Worm (Caenorhabditis elegans) whole organism, L1 larva: ENCODE data around the gene srx-29.
A peak's percentile ranks its signal among the peaks of the same experiment; 100 is the strongest.

Experiments used
- C04F5.9 ChIP-seq: sonication (generic microtip); optimal IDR thresholded peaks from 2 replicates; lab custom pipeline; 2016; ENCODE audit warnings: missing genetic modification characterization, missing compliant biosample characterization
- alr-1 ChIP-seq: fragments of 200-800 bp; sonication (Bioruptor generic); optimal IDR thresholded peaks from 2 replicates; lab custom pipeline; 2018; ENCODE audit warnings: borderline replicate concordance, mild to moderate bottlenecking, missing genetic modification characterization, missing compliant biosample characterization
- aly-2 ChIP-seq: fragments of 150-350 bp; optimal IDR thresholded peaks from 2 replicates; lab custom pipeline; 2014; ENCODE audit warnings: missing biosample characterization, missing genetic modification characterization
- ama-1 ChIP-seq: fragments of 150-350 bp; optimal IDR thresholded peaks from 2 replicates; lab custom pipeline; 2014
- blmp-1 ChIP-seq: fragments of 150-350 bp; optimal IDR thresholded peaks from 2 replicates; lab custom pipeline; 2014; ENCODE audit warnings: missing biosample characterization, missing genetic modification characterization
- ceh-8 ChIP-seq: fragments of 200-800 bp; sonication (Bioruptor generic); optimal IDR thresholded peaks from 2 replicates; lab custom pipeline; 2018; ENCODE audit warnings: mild to moderate bottlenecking, missing genetic modification characterization, moderate library complexity, missing compliant biosample characterization
- ceh-88 ChIP-seq: fragments of 200-800 bp; sonication (Bioruptor generic); IDR thresholded peaks from 2 replicates; pipeline ENCODE4 v1.3.6; 2022; ENCODE audit warnings: missing genetic modification characterization, missing compliant biosample characterization
- ces-1 ChIP-seq: fragments of 150-350 bp; optimal IDR thresholded peaks from 2 replicates; lab custom pipeline; 2014; ENCODE audit warnings: missing biosample characterization, missing genetic modification reagents, missing genetic modification characterization
- dpl-1 ChIP-seq, 3 experiments: fragments of 150-350 bp in 2 of 3; sonication (generic microtip) in 1 of 3; optimal IDR thresholded peaks; 2 replicates each; lab custom pipeline; 2014 to 2017; ENCODE audit warnings: missing biosample characterization in 3 of 3, missing genetic modification characterization in 3 of 3, missing genetic modification reagents in 3 of 3
- dsc-1 ChIP-seq: sonication (generic microtip); optimal IDR thresholded peaks from 2 replicates; lab custom pipeline; 2016; ENCODE audit warnings: mild to moderate bottlenecking, missing genetic modification characterization, missing compliant biosample characterization
- efl-1 ChIP-seq, 4 experiments: fragments of 150-350 bp; optimal IDR thresholded peaks in 3 of 4; peaks in 1 of 4; 1 replicate in 1 of 4; 2 replicates in 3 of 4; lab custom pipeline; 2014; ENCODE audit warnings: missing biosample characterization in 2 of 4, missing genetic modification characterization in 2 of 4, missing genetic modification reagents in 2 of 4
- egl-13 ChIP-seq: sonication (generic microtip); optimal IDR thresholded peaks from 2 replicates; lab custom pipeline; 2016; ENCODE audit warnings: missing genotype, missing genetic modification reagents, missing genetic modification characterization, missing compliant biosample characterization
- elt-3 ChIP-seq, 6 experiments: fragments of 150-350 bp in 1 of 6; sonication (generic microtip); optimal IDR thresholded peaks; 2 replicates each; lab custom pipeline; 2017 to 2018; ENCODE audit warnings: missing biosample characterization in 6 of 6, missing genetic modification characterization in 6 of 6, inconsistent platforms in 1 of 6
- ets-5 ChIP-seq: fragments of 200-800 bp; sonication (Bioruptor generic); IDR thresholded peaks from 2 replicates; pipeline ENCODE4 v1.3.6; 2022; ENCODE audit warnings: missing genetic modification characterization, missing compliant biosample characterization
- fkh-8 ChIP-seq: sonication (generic microtip); optimal IDR thresholded peaks from 2 replicates; lab custom pipeline; 2016; ENCODE audit warnings: mild to moderate bottlenecking, missing genetic modification characterization, missing compliant biosample characterization
- fos-1 ChIP-seq: fragments of 150-350 bp; optimal IDR thresholded peaks from 2 replicates; lab custom pipeline; 2014; ENCODE audit warnings: missing biosample characterization, missing genetic modification characterization
- grh-1 ChIP-seq: fragments of 200-800 bp; sonication (Bioruptor generic); IDR thresholded peaks from 2 replicates; pipeline ENCODE4 v1.3.6; 2022; ENCODE audit warnings: missing genetic modification reagents, missing genetic modification characterization, missing compliant biosample characterization
- lin-13 ChIP-seq: fragments of 150-350 bp; optimal IDR thresholded peaks from 2 replicates; lab custom pipeline; 2014; ENCODE audit warnings: missing biosample characterization, missing genetic modification reagents, missing genetic modification characterization
- lin-14 ChIP-seq: fragments of 200-800 bp; sonication (Bioruptor generic); optimal IDR thresholded peaks from 2 replicates; lab custom pipeline; 2018; ENCODE audit warnings: mild to moderate bottlenecking, missing genetic modification characterization, moderate library complexity, missing compliant biosample characterization
- lin-15B ChIP-seq: fragments of 150-350 bp; sonication (generic microtip); optimal IDR thresholded peaks from 3 replicates; lab custom pipeline; 2014; ENCODE audit warnings: missing biosample characterization, missing genetic modification characterization
- lin-39 ChIP-seq: fragments of 150-350 bp; optimal IDR thresholded peaks from 2 replicates; lab custom pipeline; 2014; ENCODE audit warnings: missing biosample characterization, missing genetic modification reagents, missing genetic modification characterization
- lsy-2 ChIP-seq, 2 experiments: fragments of 150-350 bp; optimal IDR thresholded peaks; 2 replicates each; lab custom pipeline; 2014; ENCODE audit warnings: missing biosample characterization in 2 of 2, missing genetic modification characterization in 2 of 2
- mab-9 ChIP-seq: fragments of 200-800 bp; sonication (Bioruptor generic); IDR thresholded peaks from 2 replicates; pipeline ENCODE4 v1.3.6; 2022; ENCODE audit warnings: missing genetic modification reagents, missing genetic modification characterization, missing compliant biosample characterization
- mef-2 ChIP-seq: fragments of 150-350 bp; optimal IDR thresholded peaks from 2 replicates; lab custom pipeline; 2014; ENCODE audit warnings: missing biosample characterization, missing genetic modification characterization
- nhr-12 ChIP-seq: sonication (generic microtip); optimal IDR thresholded peaks from 2 replicates; lab custom pipeline; 2017; ENCODE audit warnings: missing biosample characterization, missing genetic modification characterization
- nhr-19 ChIP-seq: fragments of 200-800 bp; sonication (Bioruptor generic); conservative IDR thresholded peaks from 2 replicates; pipeline ENCODE4 v1.3.6; 2022; ENCODE audit warnings: missing genetic modification characterization, missing compliant biosample characterization
- nhr-20 ChIP-seq: sonication (generic microtip); optimal IDR thresholded peaks from 2 replicates; lab custom pipeline; 2016; ENCODE audit warnings: mild to moderate bottlenecking, missing genetic modification characterization, missing compliant biosample characterization
- nhr-237 ChIP-seq: fragments of 150-350 bp; optimal IDR thresholded peaks from 2 replicates; lab custom pipeline; 2014; ENCODE audit warnings: missing biosample characterization, missing genetic modification characterization
- nhr-28 ChIP-seq: fragments of 150-350 bp; optimal IDR thresholded peaks from 2 replicates; lab custom pipeline; 2014; ENCODE audit warnings: missing biosample characterization, missing genetic modification characterization
- nhr-47 ChIP-seq: sonication (generic microtip); optimal IDR thresholded peaks from 2 replicates; lab custom pipeline; 2016; ENCODE audit warnings: mild to moderate bottlenecking, missing genetic modification characterization, moderate library complexity, missing compliant biosample characterization
- nhr-71 ChIP-seq: sonication (generic microtip); optimal IDR thresholded peaks from 2 replicates; lab custom pipeline; 2016; ENCODE audit warnings: mild to moderate bottlenecking, missing genetic modification characterization, moderate library complexity, missing compliant biosample characterization
- nhr-85 ChIP-seq: sonication (generic microtip); peaks from one replicate; lab custom pipeline; 2016; ENCODE audit warnings: missing genetic modification characterization, inconsistent platforms, missing compliant biosample characterization
- nhr-90 ChIP-seq: sonication (generic microtip); optimal IDR thresholded peaks from 2 replicates; lab custom pipeline; 2016; ENCODE audit warnings: mild to moderate bottlenecking, missing genetic modification characterization, missing compliant biosample characterization; ENCODE audit not compliant: poor library complexity
- pag-3 ChIP-seq: sonication (generic microtip); optimal IDR thresholded peaks from 2 replicates; lab custom pipeline; 2017; ENCODE audit warnings: missing genetic modification characterization, mild to moderate bottlenecking, missing compliant biosample characterization, antibody characterized with exemption, borderline replicate concordance; ENCODE audit not compliant: insufficient read depth
- sox-4 ChIP-seq: sonication (generic microtip); optimal IDR thresholded peaks from 2 replicates; lab custom pipeline; 2016; ENCODE audit warnings: missing genetic modification characterization, missing compliant biosample characterization
- sup-37 ChIP-seq: fragments of 200-800 bp; sonication (Bioruptor generic); optimal IDR thresholded peaks from 2 replicates; lab custom pipeline; 2018; ENCODE audit warnings: mild to moderate bottlenecking, missing genetic modification characterization, missing compliant biosample characterization
- tlp-1 ChIP-seq: fragments of 150-350 bp; optimal IDR thresholded peaks from 2 replicates; lab custom pipeline; 2014; ENCODE audit warnings: missing biosample characterization, missing genetic modification characterization
- unc-30 ChIP-seq: sonication (generic microtip); optimal IDR thresholded peaks from 2 replicates; lab custom pipeline; 2017; ENCODE audit warnings: missing biosample characterization, missing genetic modification characterization
- unc-62 ChIP-seq: fragments of 150-350 bp; optimal IDR thresholded peaks from 2 replicates; lab custom pipeline; 2014; ENCODE audit warnings: missing biosample characterization, missing genetic modification reagents, missing genetic modification characterization
- zip-4 ChIP-seq: fragments of 200-800 bp; sonication (Bioruptor generic); optimal IDR thresholded peaks from 2 replicates; lab custom pipeline; 2018; ENCODE audit warnings: mild to moderate bottlenecking, missing genetic modification characterization, moderate library complexity, missing compliant biosample characterization
- ztf-11 ChIP-seq, 2 experiments: sonication (generic microtip); optimal IDR thresholded peaks; 2 replicates each; lab custom pipeline; 2016 to 2017; ENCODE audit warnings: missing genetic modification characterization in 2 of 2, missing biosample characterization in 1 of 2, missing compliant biosample characterization in 1 of 2

Gene srx-29

ce11 chrV:15707982-15708381 is 10.0 kb upstream of the srx-29 start:
- TF ChIP-seq nhr-85 (tag; lab: Kevin White, UChicago) (peak; percentile 90), nhr-20 (tag; lab: Kevin White, UChicago) (peak; percentile 74), lin-14 (peak; percentile 71), ets-5 (GFP tag; lab: Robert Waterston, UW) (no peak), nhr-90 (tag; lab: Kevin White, UChicago) (peak; percentile 11), tlp-1 (tag; lab: Kevin White, UChicago) (no peak), nhr-12 (tag; lab: Kevin White, UChicago) (no peak), blmp-1 (peak; percentile 57), lsy-2 (tag; optimal IDR thresholded peaks at IDR 0.05; lab: Kevin White, UChicago) (peak in 1 of 2 experiments; percentile 46), nhr-71 (tag; lab: Kevin White, UChicago) (peak; percentile 52), fos-1 (tag; lab: Kevin White, UChicago) (no peak), lin-13 (GFP tag; lab: Kevin White, UChicago) (no peak), elt-3 (tag; optimal IDR thresholded peaks at IDR 0.05; lab: Kevin White, UChicago) (peak in 5 of 6 experiments; percentile 32 to 98 (median 74)), nhr-19 (GFP tag; lab: Robert Waterston, UW) (peak; percentile 38), efl-1 (optimal IDR thresholded peaks at IDR 0.05; lab: Kevin White, UChicago) (no peak), efl-1 (GFP tag; optimal IDR thresholded peaks at IDR 0.05 in 1 of 2; lab: Kevin White, UChicago) (peak in 1 of 2 experiments; percentile 21), pag-3 (tag; lab: Kevin White, UChicago) (peak; percentile 54)

- TF ChIP-seq ama-1 (no peak), nhr-85 (tag; lab: Kevin White, UChicago) (peak; percentile 29), blmp-1 (peak; percentile 5), elt-3 (tag; optimal IDR thresholded peaks at IDR 0.05; lab: Kevin White, UChicago) (peak in 1 of 6 experiments; percentile 51)
These were observed 6.7 kb upstream of the srx-29 start, which contains the start of gene twk-34 for ce11 chrV:15704745-15705144. Gene twk-34, plus strand, starts transcription at chrV:15704960.

- TF ChIP-seq lin-39 (tag; lab: Kevin White, UChicago) (no peak), nhr-20 (tag; lab: Kevin White, UChicago) (no peak), efl-1 (optimal IDR thresholded peaks at IDR 0.05; lab: Kevin White, UChicago) (no peak), efl-1 (GFP tag; optimal IDR thresholded peaks at IDR 0.05 in 1 of 2; lab: Kevin White, UChicago) (peak in 1 of 2 experiments; percentile 30)
These were observed 4.3 kb upstream of the srx-29 start, which contains the start of gene nhr-53 for ce11 chrV:15702263-15702662. Gene nhr-53, minus strand, starts transcription at chrV:15702363.

- TF ChIP-seq mef-2 (tag; lab: Kevin White, UChicago): no peak
- no peak for TF ChIP-seq ceh-8
- no peak for TF ChIP-seq nhr-28 (tag; lab: Kevin White, UChicago)
- TF ChIP-seq ceh-88 (GFP tag; lab: Robert Waterston, UW): no peak
- TF ChIP-seq pag-3 (tag; lab: Kevin White, UChicago): no peak
- no peak for TF ChIP-seq lin-15B (tag; lab: Kevin White, UChicago)
- TF ChIP-seq ztf-11 (tag; optimal IDR thresholded peaks at IDR 0.05; lab: Kevin White, UChicago): no peak
- TF ChIP-seq nhr-237 (tag; lab: Kevin White, UChicago): no peak
- TF ChIP-seq nhr-90 (tag; lab: Kevin White, UChicago): no peak
- no peak for TF ChIP-seq ces-1
These were observed 1.8 kb upstream of the srx-29 start, which contains the start of gene nhr-199 for ce11 chrV:15699799-15700198. Gene nhr-199, minus strand, starts transcription at chrV:15699899.

- no peak for TF ChIP-seq nhr-47 (tag; lab: Kevin White, UChicago)
- no peak for TF ChIP-seq unc-30
- peak; percentile 28 for TF ChIP-seq sox-4 (tag; lab: Kevin White, UChicago)
- TF ChIP-seq grh-1: no peak
- TF ChIP-seq zip-4 (GFP tag; lab: Kevin White, UChicago): no peak
- TF ChIP-seq nhr-90 (tag; lab: Kevin White, UChicago): no peak
- peak; percentile 55 for TF ChIP-seq dsc-1 (tag; lab: Kevin White, UChicago)
- TF ChIP-seq fkh-8 (tag; lab: Kevin White, UChicago): peak; percentile 79
- peak; percentile 29 for TF ChIP-seq nhr-71 (tag; lab: Kevin White, UChicago)
- no peak for TF ChIP-seq sup-37
- TF ChIP-seq egl-13 (tag; lab: Kevin White, UChicago): no peak
- no peak for TF ChIP-seq aly-2 (tag; lab: Kevin White, UChicago)
- no peak for TF ChIP-seq nhr-20 (tag; lab: Kevin White, UChicago)
- no peak for TF ChIP-seq dpl-1 (GFP tag; optimal IDR thresholded peaks at IDR 0.05; lab: Kevin White, UChicago)
- TF ChIP-seq unc-62 (GFP tag; lab: Kevin White, UChicago): no peak
- no peak for TF ChIP-seq mab-9
- no peak for TF ChIP-seq alr-1 (tag; lab: Kevin White, UChicago)
- TF ChIP-seq C04F5.9 (tag; lab: Kevin White, UChicago): no peak
- TF ChIP-seq, all 84 proteins: peak for 4
These were observed 4.3 kb downstream of the srx-29 start, which contains the start of gene nhr-198 for ce11 chrV:15693682-15694081. Gene nhr-198, plus strand, starts transcription at chrV:15693994.
